Fruit fly (Drosophila melanogaster) whole organism, wandering third instar larva: Measurements from ENCODE around the gene Zip99C.

ENCODE experiments used
- Dfd ChIP-seq: fragments of >200 bp; optimal IDR thresholded peaks from 2 replicates; lab custom pipeline; 2017; ENCODE audit warnings: missing biosample characterization, missing genetic modification characterization
- Dif ChIP-seq: fragments of 200-275, 200-300 bp; sonication (Bioruptor generic); optimal IDR thresholded peaks from 2 replicates; lab custom pipeline; 2018; ENCODE audit warnings: missing biosample characterization, missing genetic modification characterization; ENCODE audit not compliant: partially characterized antibody
- ey ChIP-seq: fragments of 200-800 bp; sonication (Bioruptor generic); optimal IDR thresholded peaks from 2 replicates; lab custom pipeline; 2016; ENCODE audit warnings: missing biosample characterization, missing genetic modification characterization

- TF ChIP-seq Dfd (GFP tag; lab: Kevin White, UChicago) = no peak
- no peak for TF ChIP-seq ey (GFP tag; lab: Kevin White, UChicago)
- no peak for TF ChIP-seq Dif (GFP tag; lab: Kevin White, UChicago)
These were observed 25.7 kb upstream of the Zip99C start for dm6 chr3R:29894393-29894792.
